Worm (Caenorhabditis elegans) whole organism, L1 larva: Measurements from ENCODE around the gene B0546.3.

ENCODE experiments used
- ceh-82 ChIP-seq, 3 experiments: fragments of 150-350 bp in 1 of 3; sonication (generic microtip) in 2 of 3; optimal IDR thresholded peaks; 2 replicates each; lab custom pipeline; 2014 to 2017; ENCODE audit warnings: missing biosample characterization in 3 of 3, missing genetic modification characterization in 3 of 3
- ets-5 ChIP-seq: fragments of 200-800 bp; sonication (Bioruptor generic); IDR thresholded peaks from 2 replicates; pipeline ENCODE4 v1.3.6; 2022; ENCODE audit warnings: missing genetic modification characterization, missing compliant biosample characterization
- fkh-10 ChIP-seq: sonication (generic microtip); optimal IDR thresholded peaks from 2 replicates; lab custom pipeline; 2017; ENCODE audit warnings: missing biosample characterization, missing genetic modification reagents, missing genetic modification characterization
- nhr-12 ChIP-seq: sonication (generic microtip); optimal IDR thresholded peaks from 2 replicates; lab custom pipeline; 2017; ENCODE audit warnings: missing biosample characterization, missing genetic modification characterization
- nhr-77 ChIP-seq: fragments of 150-350 bp; optimal IDR thresholded peaks from 2 replicates; lab custom pipeline; 2014; ENCODE audit warnings: missing biosample characterization, missing genetic modification characterization

- TF ChIP-seq fkh-10 (GFP tag; lab: Kevin White, UChicago) (no peak), ets-5 (no peak), nhr-12 (tag; lab: Kevin White, UChicago) (no peak), nhr-77 (tag; lab: Kevin White, UChicago) (no peak), ceh-82 (tag; optimal IDR thresholded peaks at IDR 0.05; lab: Kevin White, UChicago) (no peak)
Observed at ce11 chrIV:3400941-3401340, 18.3 kb upstream of the B0546.3 start.
